Fruit fly (Drosophila melanogaster) whole organism, wandering third instar larva: Measurements from ENCODE around the gene noc.

Source experiments
- Abd-B ChIP-seq: fragments of >200 bp; optimal IDR thresholded peaks from 2 replicates; lab custom pipeline; 2017; ENCODE audit warnings: missing biosample characterization, missing genetic modification characterization
- CG32264 ChIP-seq: fragments of 200-800 bp; sonication (Bioruptor generic); optimal IDR thresholded peaks from 2 replicates; lab custom pipeline; 2016; ENCODE audit warnings: missing biosample characterization, missing genetic modification characterization
- CrebA ChIP-seq: fragments of 200-800 bp; sonication (Bioruptor generic); optimal IDR thresholded peaks from 2 replicates; lab custom pipeline; 2016; ENCODE audit warnings: missing biosample characterization, mild to moderate bottlenecking, missing genetic modification characterization, borderline replicate concordance
- Dif ChIP-seq: fragments of 200-275, 200-300 bp; sonication (Bioruptor generic); optimal IDR thresholded peaks from 2 replicates; lab custom pipeline; 2018; ENCODE audit warnings: missing biosample characterization, missing genetic modification characterization; ENCODE audit not compliant: partially characterized antibody
- HLH106 ChIP-seq: fragments of 200-800 bp; optimal IDR thresholded peaks from 3 replicates; lab custom pipeline; 2019; ENCODE audit warnings: missing biosample characterization, mild to moderate bottlenecking, missing genetic modification characterization, moderate library complexity
- Hnf4 ChIP-seq: fragments of 200-800 bp; sonication (Bioruptor generic); optimal IDR thresholded peaks from 2 replicates; lab custom pipeline; 2016; ENCODE audit warnings: missing biosample characterization, mild to moderate bottlenecking, missing genetic modification characterization
- Hr78 ChIP-seq: fragments of >200 bp; optimal IDR thresholded peaks from 2 replicates; lab custom pipeline; 2017; ENCODE audit warnings: missing biosample characterization, missing genetic modification characterization
- Hr83 ChIP-seq: fragments of 200-300 bp; sonication (Bioruptor generic); optimal IDR thresholded peaks from 2 replicates; lab custom pipeline; 2016; ENCODE audit warnings: missing biosample characterization, mild to moderate bottlenecking, missing genetic modification characterization, moderate library complexity; ENCODE audit not compliant: poor library complexity, severe bottlenecking
- Jra ChIP-seq: sonication (Bioruptor generic); optimal IDR thresholded peaks from 2 replicates; lab custom pipeline; 2016; ENCODE audit warnings: missing biosample characterization, missing genetic modification characterization
- Myc ChIP-seq: fragments of >200 bp; optimal IDR thresholded peaks from 2 replicates; lab custom pipeline; 2017
- OdsH ChIP-seq: fragments of 200-800 bp; sonication (Bioruptor generic); optimal IDR thresholded peaks from 2 replicates; lab custom pipeline; 2016; ENCODE audit warnings: missing biosample characterization, mild to moderate bottlenecking, missing genetic modification characterization
- Rel ChIP-seq, 2 experiments: fragments of 200-800 bp; sonication (Bioruptor generic) in 1 of 2; optimal IDR thresholded peaks; 2 replicates in 1 of 2; 3 replicates in 1 of 2; lab custom pipeline; 2016 to 2019; ENCODE audit warnings: mild to moderate bottlenecking in 2 of 2, missing biosample characterization in 2 of 2, missing genetic modification characterization in 2 of 2, moderate library complexity in 1 of 2
- Sp1 ChIP-seq: fragments of 200-800 bp; sonication (Bioruptor generic); optimal IDR thresholded peaks from 3 replicates; lab custom pipeline; 2019; ENCODE audit warnings: missing biosample characterization, mild to moderate bottlenecking, missing genetic modification characterization, moderate library complexity
- Vsx2 ChIP-seq: fragments of 200-300, 225-300 bp; sonication (Bioruptor generic); optimal IDR thresholded peaks from 2 replicates; lab custom pipeline; 2018; ENCODE audit warnings: missing biosample characterization, missing genetic modification characterization; ENCODE audit not compliant: partially characterized antibody
- br ChIP-seq: fragments of 200-800 bp; sonication (Bioruptor generic); optimal IDR thresholded peaks from 2 replicates; lab custom pipeline; 2016; ENCODE audit warnings: missing biosample characterization, missing genetic modification characterization
- dmrt93B ChIP-seq: fragments of 200-800 bp; sonication (Bioruptor generic); optimal IDR thresholded peaks from 2 replicates; lab custom pipeline; 2018; ENCODE audit warnings: missing biosample characterization, mild to moderate bottlenecking, missing genetic modification characterization
- dsf ChIP-seq: sonication (Bioruptor generic); optimal IDR thresholded peaks from 2 replicates; lab custom pipeline; 2016; ENCODE audit warnings: missing biosample characterization, missing genetic modification characterization, borderline replicate concordance
- ey ChIP-seq: fragments of 200-800 bp; sonication (Bioruptor generic); optimal IDR thresholded peaks from 2 replicates; lab custom pipeline; 2016; ENCODE audit warnings: missing biosample characterization, missing genetic modification characterization
- foxo ChIP-seq, 2 experiments: fragments of 200-800 bp; sonication (Bioruptor generic); optimal IDR thresholded peaks; 2 replicates in 1 of 2; 3 replicates in 1 of 2; lab custom pipeline; 2016 to 2017; ENCODE audit warnings: missing biosample characterization in 2 of 2, missing genetic modification characterization in 2 of 2
- fru ChIP-seq: fragments of 200-800 bp; sonication (Bioruptor generic); optimal IDR thresholded peaks from 3 replicates; lab custom pipeline; 2016; ENCODE audit warnings: missing biosample characterization, mild to moderate bottlenecking, missing genetic modification characterization
- h ChIP-seq: fragments of 200-800 bp; sonication (Bioruptor generic); optimal IDR thresholded peaks from 3 replicates; lab custom pipeline; 2016; ENCODE audit warnings: missing biosample characterization, mild to moderate bottlenecking, missing genetic modification characterization
- pan ChIP-seq: fragments of >200 bp; optimal IDR thresholded peaks from 2 replicates; lab custom pipeline; 2017
- psq ChIP-seq: fragments of 200-800 bp; sonication (Bioruptor generic); optimal IDR thresholded peaks from 3 replicates; lab custom pipeline; 2017; ENCODE audit warnings: missing biosample characterization, mild to moderate bottlenecking, missing genetic modification characterization, moderate library complexity
- rgr ChIP-seq: fragments of 200-800 bp; sonication (Bioruptor generic); optimal IDR thresholded peaks from 3 replicates; lab custom pipeline; 2016; ENCODE audit warnings: missing biosample characterization, mild to moderate bottlenecking, missing genetic modification characterization
- sage ChIP-seq: fragments of 200-800 bp; sonication (Bioruptor generic); optimal IDR thresholded peaks from 2 replicates; lab custom pipeline; 2016; ENCODE audit warnings: missing biosample characterization, mild to moderate bottlenecking, missing genetic modification characterization
- sv ChIP-seq: fragments of 200-800 bp; sonication (Bioruptor generic); optimal IDR thresholded peaks from 3 replicates; lab custom pipeline; 2016; ENCODE audit warnings: missing biosample characterization, missing genetic modification characterization
- tai ChIP-seq: sonication (Bioruptor generic); optimal IDR thresholded peaks from 2 replicates; lab custom pipeline; 2016; ENCODE audit warnings: missing biosample characterization, missing genetic modification characterization
- usp ChIP-seq: fragments of >200 bp; optimal IDR thresholded peaks from 2 replicates; lab custom pipeline; 2017; ENCODE audit warnings: missing biosample characterization, missing genetic modification characterization
- woc ChIP-seq: sonication (Bioruptor generic); optimal IDR thresholded peaks from 2 replicates; lab custom pipeline; 2016; ENCODE audit warnings: missing biosample characterization, mild to moderate bottlenecking, missing genetic modification characterization

The noc gene

dm6 chr2L:14502578-14503426 is 12.1 kb downstream of the noc start (continued):
- TF ChIP-seq Sp1 (peak; percentile 77), Hnf4 (peak; percentile 89), Rel (GFP tag; optimal IDR thresholded peaks at IDR 0.05; lab: Kevin White, UChicago) (peak; percentile 32), Rel (tag; optimal IDR thresholded peaks at IDR 0.05; lab: Kevin White, UChicago) (no peak), Abd-B (GFP tag; lab: Kevin White, UChicago) (no peak), Dif (GFP tag; lab: Kevin White, UChicago) (no peak), CrebA (peak; percentile 6), Vsx2 (GFP tag; lab: Kevin White, UChicago) (no peak), HLH106 (tag; lab: Kevin White, UChicago) (peak; percentile 74), tai (GFP tag; lab: Kevin White, UChicago) (peak; percentile 80), dmrt93B (GFP tag; lab: Kevin White, UChicago) (peak; percentile 61), sage (GFP tag; lab: Kevin White, UChicago) (peak; percentile 79), br (peak; percentile 86), psq (peak; percentile 79)

dm6 chr2L:14503584-14503983 is 12.9 kb downstream of the noc start:
- TF ChIP-seq sv (GFP tag; lab: Kevin White, UChicago) (no peak), tai (GFP tag; lab: Kevin White, UChicago) (no peak), Hr78 (GFP tag; lab: Kevin White, UChicago) (no peak), br (no peak), usp (GFP tag; lab: Kevin White, UChicago) (no peak), Dif (GFP tag; lab: Kevin White, UChicago) (no peak), Sp1 (no peak), CrebA (no peak), woc (GFP tag; lab: Kevin White, UChicago) (no peak)

- TF ChIP-seq Jra (GFP tag; lab: Kevin White, UChicago) (peak; percentile 41), Rel (GFP tag; optimal IDR thresholded peaks at IDR 0.05; lab: Kevin White, UChicago) (no peak), Rel (tag; optimal IDR thresholded peaks at IDR 0.05; lab: Kevin White, UChicago) (no peak), usp (GFP tag; lab: Kevin White, UChicago) (no peak), sv (GFP tag; lab: Kevin White, UChicago) (peak; percentile 81), Hr78 (GFP tag; lab: Kevin White, UChicago) (no peak), OdsH (GFP tag; lab: Kevin White, UChicago) (peak; percentile 36), psq (peak; percentile 18), Myc (no peak), ey (GFP tag; lab: Kevin White, UChicago) (peak; percentile 11), foxo (GFP tag; optimal IDR thresholded peaks at IDR 0.05; lab: Kevin White, UChicago) (peak in 1 of 2 experiments; percentile 62), Hr83 (GFP tag; lab: Kevin White, UChicago) (peak; percentile 48), CrebA (no peak), fru (GFP tag; lab: Kevin White, UChicago) (peak; percentile 68), Hnf4 (peak; percentile 45), woc (GFP tag; lab: Kevin White, UChicago) (no peak), Abd-B (GFP tag; lab: Kevin White, UChicago) (no peak), h (GFP tag; lab: Kevin White, UChicago) (peak; percentile 63), br (peak; percentile 36), CG32264 (GFP tag; lab: Kevin White, UChicago) (no peak), dmrt93B (GFP tag; lab: Kevin White, UChicago) (peak; percentile 54), Sp1 (peak; percentile 11), tai (GFP tag; lab: Kevin White, UChicago) (no peak), Vsx2 (GFP tag; lab: Kevin White, UChicago) (no peak), rgr (GFP tag; lab: Kevin White, UChicago) (peak; percentile 70), pan (lab: Kevin White, UChicago) (no peak), dsf (GFP tag; lab: Kevin White, UChicago) (no peak)
Measured at dm6 chr2L:14505004-14505835, 14.6 kb downstream of the noc start.
